Worm (Caenorhabditis elegans): Measurements from ENCODE around the gene C27A2.8.

DNA sequence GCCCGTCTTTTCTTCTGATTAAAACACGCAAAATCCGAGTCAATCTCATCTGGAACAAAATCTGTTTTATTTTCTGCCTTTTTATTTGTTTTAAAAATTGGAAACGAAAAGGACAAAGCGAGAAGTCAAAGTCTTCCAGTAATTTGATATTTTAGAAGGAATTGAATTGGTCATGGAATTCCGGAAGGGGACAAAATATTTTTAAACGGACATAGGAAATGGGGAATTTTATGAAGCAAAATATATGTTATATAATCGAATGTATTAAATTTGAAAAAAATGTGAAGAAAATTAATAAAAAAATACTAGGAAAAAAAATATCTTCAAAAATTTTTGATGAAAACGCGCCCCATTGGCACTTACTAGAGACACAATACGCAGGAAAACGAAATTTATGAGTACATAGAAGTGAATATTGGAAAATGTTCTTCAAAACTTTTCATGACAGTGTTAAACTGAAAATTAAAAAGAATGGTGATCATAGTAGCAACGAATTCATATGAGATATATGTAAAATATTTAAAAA is 27.1 kb downstream of the C27A2.8 start, which contains the start of gene F33G12.7:
- TF ChIP-seq him-1 (tag; optimal IDR thresholded peaks at IDR 0.05) (no peak), dao-5 (tag; optimal IDR thresholded peaks at IDR 0.05) (no peak)
